Fruit fly (Drosophila melanogaster) Kc167 (cell line): Measurements from ENCODE around the gene BCAS2.

Experiments
- Myc ChIP-seq: fragments of >200 bp; optimal IDR thresholded peaks from 2 replicates; lab custom pipeline; 2017; ENCODE audit warnings: missing external identifiers
- h ChIP-seq: fragments of >200 bp; optimal IDR thresholded peaks from 3 replicates; lab custom pipeline; 2018; ENCODE audit warnings: missing external identifiers
- insv ChIP-seq: fragments of >200 bp; optimal IDR thresholded peaks from 3 replicates; lab custom pipeline; 2018; ENCODE audit warnings: missing external identifiers
- psq ChIP-seq: fragments of >200 bp; optimal IDR thresholded peaks from 2 replicates; lab custom pipeline; 2017; ENCODE audit warnings: missing external identifiers

DNA sequence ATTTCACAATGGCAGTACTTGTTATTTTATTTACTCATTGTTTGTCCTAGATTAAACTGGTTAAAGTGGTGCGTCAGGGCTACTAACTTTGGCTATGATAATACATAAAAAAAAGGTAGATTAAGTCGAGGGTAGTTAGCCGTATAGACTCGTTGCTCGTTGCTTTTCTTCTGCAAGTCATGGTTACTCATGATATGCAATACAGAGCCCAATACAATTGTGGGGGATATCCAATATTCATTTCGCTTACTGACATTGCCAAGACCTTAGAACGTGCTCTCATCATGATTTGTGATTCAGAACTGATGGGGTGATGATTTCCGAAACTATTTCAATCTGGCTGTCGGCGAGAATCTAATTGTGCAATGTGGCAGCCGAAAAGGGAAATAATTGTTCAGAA lies 23.2 kb upstream of the BCAS2 start:
- TF ChIP-seq insv (no peak), h (lab: Kevin White, UChicago) (no peak), psq (lab: Kevin White, UChicago) (no peak), Myc (lab: Kevin White, UChicago) (no peak)
